Worm (Caenorhabditis elegans) whole organism, L4 larva: Measurements from ENCODE around the gene F28H6.8.

Experiments used
- egl-43 ChIP-seq: fragments of 200-800 bp; sonication (Bioruptor generic); IDR thresholded peaks from 2 replicates; pipeline ENCODE4 v1.3.6; 2022; ENCODE audit warnings: missing genetic modification reagents, missing genetic modification characterization, missing compliant biosample characterization
- nhr-111 ChIP-seq: fragments of 200-800 bp; sonication (Bioruptor generic); optimal IDR thresholded peaks from 2 replicates; lab custom pipeline; 2018; ENCODE audit warnings: mild to moderate bottlenecking, missing genetic modification characterization, missing compliant biosample characterization
- unc-39 ChIP-seq: sonication (generic microtip); optimal IDR thresholded peaks from 2 replicates; lab custom pipeline; 2017; ENCODE audit warnings: missing biosample characterization, missing genetic modification characterization

DNA sequence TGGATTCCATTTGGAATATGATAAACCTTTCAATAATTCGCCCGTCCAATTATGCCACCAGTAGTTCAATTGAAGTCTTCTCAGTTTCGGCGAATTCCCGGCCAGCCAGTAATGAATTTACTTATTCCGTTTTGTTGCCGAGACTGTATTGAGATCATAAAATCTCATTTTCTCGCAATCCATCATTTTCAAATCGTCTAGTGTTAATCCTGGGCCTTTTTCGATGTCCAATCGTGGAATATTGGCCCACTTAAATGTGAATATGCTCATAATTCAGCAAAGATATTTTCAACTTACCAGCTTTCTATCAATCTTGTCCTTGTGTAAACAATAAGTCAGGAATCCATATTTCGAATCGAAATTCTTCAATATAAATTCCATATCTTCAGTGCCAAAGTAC is 18.5 kb upstream of the F28H6.8 start:
- TF ChIP-seq unc-39, result no peak
- TF ChIP-seq egl-43 (GFP tag; lab: Robert Waterston, UW), result no peak
- no peak for TF ChIP-seq nhr-111 (GFP tag; lab: Kevin White, UChicago)
